Worm (Caenorhabditis elegans) whole organism, young adult: ENCODE results near the gene snr-5.

Source experiments
- B0035.1 ChIP-seq: sonication (generic microtip); optimal IDR thresholded peaks from 2 replicates; lab custom pipeline; 2016; ENCODE audit warnings: missing genetic modification characterization, mild to moderate bottlenecking, missing compliant biosample characterization, missing genotype, missing genetic modification reagents
- B0261.1 ChIP-seq: sonication (generic microtip); optimal IDR thresholded peaks from 2 replicates; lab custom pipeline; 2016; ENCODE audit warnings: mild to moderate bottlenecking, missing genetic modification characterization, moderate library complexity, missing compliant biosample characterization
- C17E4.6 ChIP-seq: fragments of 200-800 bp; sonication (Bioruptor generic); IDR thresholded peaks from 2 replicates; pipeline ENCODE4 v1.3.6; 2022; ENCODE audit warnings: missing genetic modification reagents, missing genetic modification characterization, missing compliant biosample characterization
- D2030.7 ChIP-seq: fragments of 200-800 bp; sonication (Bioruptor generic); IDR thresholded peaks from 2 replicates; pipeline ENCODE4 v1.3.6; 2022; ENCODE audit warnings: missing genetic modification reagents, missing genetic modification characterization, missing compliant biosample characterization
- F23B12.7 ChIP-seq: sonication (generic microtip); optimal IDR thresholded peaks from 2 replicates; lab custom pipeline; 2017; ENCODE audit warnings: missing genetic modification characterization, mild to moderate bottlenecking, missing compliant biosample characterization, antibody characterized with exemption, moderate library complexity; ENCODE audit not compliant: insufficient read depth
- F52B5.7 ChIP-seq: sonication (generic microtip); optimal IDR thresholded peaks from 2 replicates; lab custom pipeline; 2016; ENCODE audit warnings: mild to moderate bottlenecking, missing genetic modification characterization, missing compliant biosample characterization
- F57A8.1 ChIP-seq: fragments of 200-800 bp; sonication (Bioruptor generic); optimal IDR thresholded peaks from 2 replicates; lab custom pipeline; 2018; ENCODE audit warnings: mild to moderate bottlenecking, missing genetic modification characterization, moderate library complexity, missing compliant biosample characterization
- F57C9.4 ChIP-seq: sonication (generic microtip); optimal IDR thresholded peaks from 2 replicates; lab custom pipeline; 2017; ENCODE audit warnings: mild to moderate bottlenecking, missing genetic modification characterization, missing compliant biosample characterization
- K12H6.12 ChIP-seq: fragments of 200-800 bp; sonication (Bioruptor generic); optimal IDR thresholded peaks from 2 replicates; lab custom pipeline; 2018; ENCODE audit warnings: mild to moderate bottlenecking, missing genetic modification characterization, missing compliant biosample characterization
- T26A5.8 ChIP-seq: sonication (generic microtip); optimal IDR thresholded peaks from 2 replicates; lab custom pipeline; 2016; ENCODE audit warnings: missing genetic modification characterization, missing compliant biosample characterization
- akir-1 ChIP-seq: fragments of 200-800 bp; sonication (Bioruptor generic); optimal IDR thresholded peaks from 2 replicates; lab custom pipeline; 2018; ENCODE audit warnings: mild to moderate bottlenecking, missing genetic modification characterization, moderate library complexity, missing compliant biosample characterization
- attf-5 ChIP-seq: fragments of 200-800 bp; sonication (Bioruptor generic); optimal IDR thresholded peaks from 2 replicates; lab custom pipeline; 2018; ENCODE audit warnings: mild to moderate bottlenecking, missing genetic modification characterization, missing compliant biosample characterization
- cebp-1 ChIP-seq, 2 experiments: fragments of 200-800 bp in 1 of 2; sonication (Bioruptor generic) in 1 of 2; sonication (generic microtip) in 1 of 2; IDR thresholded peaks in 1 of 2; optimal IDR thresholded peaks in 1 of 2; 2 replicates each; pipeline versions ENCODE4 v1.3.6 to Lab custom; 2017 to 2022; ENCODE audit warnings: missing compliant biosample characterization in 2 of 2, missing genetic modification characterization in 2 of 2, mild to moderate bottlenecking in 1 of 2, missing genetic modification reagents in 1 of 2, moderate library complexity in 1 of 2
- cebp-2 ChIP-seq: fragments of 200-800 bp; sonication (Bioruptor generic); IDR thresholded peaks from 2 replicates; pipeline ENCODE4 v1.3.6; 2022; ENCODE audit warnings: missing genetic modification characterization, missing compliant biosample characterization
- ceh-91 ChIP-seq: fragments of 200-800 bp; sonication (Bioruptor generic); IDR thresholded peaks from 2 replicates; pipeline ENCODE4 v1.3.6; 2022; ENCODE audit warnings: missing genetic modification reagents, missing genetic modification characterization, missing compliant biosample characterization
- dox-1 ChIP-seq: fragments of 200-800 bp; sonication (Bioruptor generic); IDR thresholded peaks from 2 replicates; pipeline ENCODE4 v1.3.6; 2022; ENCODE audit warnings: missing genetic modification reagents, missing genetic modification characterization, missing compliant biosample characterization
- egl-44 ChIP-seq: fragments of 200-800 bp; sonication (Bioruptor generic); IDR thresholded peaks from 2 replicates; pipeline ENCODE4 v1.3.6; 2022; ENCODE audit warnings: missing genetic modification reagents, missing genetic modification characterization, missing compliant biosample characterization
- egrh-3 ChIP-seq: fragments of 200-800 bp; sonication (Bioruptor generic); IDR thresholded peaks from 2 replicates; pipeline ENCODE4 v1.3.6; 2022; ENCODE audit warnings: missing genetic modification reagents, missing genetic modification characterization, missing compliant biosample characterization
- ets-4 ChIP-seq: fragments of 200-800 bp; sonication (Bioruptor generic); optimal IDR thresholded peaks from 2 replicates; lab custom pipeline; 2018; ENCODE audit warnings: mild to moderate bottlenecking, missing genetic modification characterization, missing compliant biosample characterization
- let-526 ChIP-seq: fragments of 200-800 bp; sonication (Bioruptor generic); IDR thresholded peaks from 2 replicates; pipeline ENCODE4 v1.3.6; 2022; ENCODE audit warnings: missing genetic modification reagents, missing genetic modification characterization, missing compliant biosample characterization
- lsy-27 ChIP-seq: sonication (generic microtip); optimal IDR thresholded peaks from 2 replicates; lab custom pipeline; 2017; ENCODE audit warnings: missing genetic modification characterization, mild to moderate bottlenecking, missing compliant biosample characterization, antibody characterized with exemption, missing genotype, borderline replicate concordance; ENCODE audit not compliant: insufficient read depth
- madf-10 ChIP-seq: sonication (generic microtip); optimal IDR thresholded peaks from 2 replicates; lab custom pipeline; 2016; ENCODE audit warnings: mild to moderate bottlenecking, missing genetic modification characterization, missing compliant biosample characterization
- madf-6 ChIP-seq: fragments of 200-800 bp; sonication (Bioruptor generic); IDR thresholded peaks from 2 replicates; pipeline ENCODE4 v1.3.6; 2022; ENCODE audit warnings: missing genetic modification reagents, missing genetic modification characterization, missing compliant biosample characterization
- mel-28 ChIP-seq: sonication (generic microtip); optimal IDR thresholded peaks from 2 replicates; lab custom pipeline; 2016; ENCODE audit warnings: borderline replicate concordance, mild to moderate bottlenecking, missing genetic modification characterization, missing compliant biosample characterization
- mxl-1 ChIP-seq: sonication (generic microtip); optimal IDR thresholded peaks from 2 replicates; lab custom pipeline; 2016; ENCODE audit warnings: missing genetic modification characterization, missing compliant biosample characterization
- nfya-2 ChIP-seq: fragments of 200-800 bp; sonication (Bioruptor generic); IDR thresholded peaks from 2 replicates; pipeline ENCODE4 v1.3.6; 2022; ENCODE audit warnings: missing genetic modification reagents, missing genetic modification characterization, missing compliant biosample characterization
- nhr-80 ChIP-seq: sonication (generic microtip); optimal IDR thresholded peaks from 2 replicates; lab custom pipeline; 2016; ENCODE audit warnings: missing genetic modification characterization, missing compliant biosample characterization
- rcor-1 ChIP-seq: fragments of 200-800 bp; sonication (Bioruptor generic); IDR thresholded peaks from 2 replicates; pipeline ENCODE4 v1.3.6; 2022; ENCODE audit warnings: missing genetic modification reagents, missing genetic modification characterization, missing compliant biosample characterization
- rpc-1 ChIP-seq, 2 experiments: fragments of 150-350 bp in 1 of 2; sonication (generic microtip) in 1 of 2; optimal IDR thresholded peaks; 2 replicates each; lab custom pipeline; 2014 to 2018; ENCODE audit warnings: missing biosample characterization in 1 of 2, missing genetic modification characterization in 1 of 2, missing genetic modification reagents in 1 of 2, missing genotype in 1 of 2
- sdz-38 ChIP-seq: sonication (generic microtip); optimal IDR thresholded peaks from 2 replicates; lab custom pipeline; 2016; ENCODE audit warnings: missing genotype, missing genetic modification characterization, missing compliant biosample characterization
- snpc-1.1 ChIP-seq: sonication (generic microtip); optimal IDR thresholded peaks from 2 replicates; lab custom pipeline; 2017; ENCODE audit warnings: missing genetic modification characterization, mild to moderate bottlenecking, missing compliant biosample characterization, antibody characterized with exemption, moderate library complexity, missing genotype, missing genetic modification reagents; ENCODE audit not compliant: insufficient read depth
- snpc-3.4 ChIP-seq: sonication (generic microtip); optimal IDR thresholded peaks from 2 replicates; lab custom pipeline; 2017; ENCODE audit warnings: missing genetic modification characterization, mild to moderate bottlenecking, missing compliant biosample characterization, antibody characterized with exemption, moderate library complexity, missing genotype, missing genetic modification reagents
- tbx-9 ChIP-seq: sonication (generic microtip); optimal IDR thresholded peaks from 2 replicates; lab custom pipeline; 2016; ENCODE audit warnings: borderline replicate concordance, missing genetic modification characterization, inconsistent platforms, missing compliant biosample characterization
- tlf-1 ChIP-seq: fragments of 200-800 bp; sonication (Bioruptor generic); optimal IDR thresholded peaks from 2 replicates; lab custom pipeline; 2018; ENCODE audit warnings: mild to moderate bottlenecking, missing genetic modification characterization, missing compliant biosample characterization
- unc-130 ChIP-seq: sonication (generic microtip); optimal IDR thresholded peaks from 2 replicates; lab custom pipeline; 2016; ENCODE audit warnings: missing genetic modification reagents, missing genetic modification characterization, missing compliant biosample characterization
- zfh-2 ChIP-seq: fragments of 200-800 bp; sonication (Bioruptor generic); conservative IDR thresholded peaks from 2 replicates; pipeline ENCODE4 v1.3.6; 2022; ENCODE audit warnings: missing genetic modification reagents, missing genetic modification characterization, missing compliant biosample characterization
- ztf-18 ChIP-seq: sonication (generic microtip); optimal IDR thresholded peaks from 2 replicates; lab custom pipeline; 2016; ENCODE audit warnings: missing genotype, mild to moderate bottlenecking, missing genetic modification characterization, missing compliant biosample characterization
- ztf-22 ChIP-seq: fragments of 200-800 bp; sonication (Bioruptor generic); optimal IDR thresholded peaks from 2 replicates; lab custom pipeline; 2018; ENCODE audit warnings: mild to moderate bottlenecking, missing genetic modification characterization, moderate library complexity, missing compliant biosample characterization
- ztf-26 ChIP-seq: sonication (generic microtip); optimal IDR thresholded peaks from 2 replicates; lab custom pipeline; 2017; ENCODE audit warnings: missing genetic modification characterization, missing compliant biosample characterization
- ztf-28 ChIP-seq: fragments of 200-800 bp; sonication (Bioruptor generic); IDR thresholded peaks from 2 replicates; pipeline ENCODE4 v1.3.6; 2022; ENCODE audit warnings: missing genetic modification reagents, missing genetic modification characterization, missing compliant biosample characterization
- ztf-3 ChIP-seq: fragments of 200-800 bp; sonication (Bioruptor generic); optimal IDR thresholded peaks from 2 replicates; lab custom pipeline; 2018; ENCODE audit warnings: mild to moderate bottlenecking, missing genetic modification characterization, missing compliant biosample characterization

The snr-5 gene

ce11 chrIII:7838907-7839642 lies 22.8 kb upstream of the snr-5 start, which contains the start of gene ceh-23:
TSS of gene ceh-23 (plus strand) at chrIII:7839592.
- TF ChIP-seq dox-1, result no peak
- TF ChIP-seq mxl-1 (tag; lab: Kevin White, UChicago), result no peak
- no peak for TF ChIP-seq cebp-2
- TF ChIP-seq sdz-38 (tag; lab: Kevin White, UChicago), result no peak
- no peak for TF ChIP-seq B0035.1

- TF ChIP-seq F23B12.7 (tag; lab: Kevin White, UChicago) (no peak), zfh-2 (GFP tag; lab: Robert Waterston, UW) (no peak), lsy-27 (no peak), rcor-1 (GFP tag; lab: Robert Waterston, UW) (no peak), ceh-91 (no peak), let-526 (GFP tag; lab: Robert Waterston, UW) (no peak), egrh-3 (no peak)
Measured at ce11 chrIII:7843536-7843935, 18.3 kb upstream of the snr-5 start, which contains the start of gene ZK652.8. TSS of gene ZK652.8 (minus strand) at chrIII:7843636.

- TF ChIP-seq cebp-1 (GFP tag; IDR thresholded peaks at IDR 0.05; lab: Robert Waterston, UW) (no peak), cebp-1 (tag; optimal IDR thresholded peaks at IDR 0.05; lab: Kevin White, UChicago) (no peak), F57A8.1 (no peak), snpc-1.1 (no peak), attf-5 (GFP tag; lab: Kevin White, UChicago) (no peak), C17E4.6 (GFP tag; lab: Robert Waterston, UW) (no peak)
Measured at ce11 chrIII:7848173-7848572, 13.7 kb upstream of the snr-5 start.

ce11 chrIII:7854494-7855184 lies 7.2 kb upstream of the snr-5 start, which contains the start of gene rpl-35:
TSS of gene rpl-35 (plus strand) at chrIII:7855134.
- peak; percentile 99 for TF ChIP-seq ztf-28 (GFP tag; lab: Robert Waterston, UW)
- TF ChIP-seq F57C9.4 (tag; lab: Kevin White, UChicago), result peak; percentile 84
- peak; percentile 98 for TF ChIP-seq snpc-3.4 (tag; lab: Kevin White, UChicago)
- TF ChIP-seq egl-44 (GFP tag; lab: Robert Waterston, UW), result peak; percentile 99
- peak; percentile 99 for TF ChIP-seq D2030.7 (GFP tag; lab: Robert Waterston, UW)
- peak; percentile 86 for TF ChIP-seq mel-28
- peak; percentile 99 for TF ChIP-seq madf-6 (GFP tag; lab: Robert Waterston, UW)
- TF ChIP-seq F23B12.7 (tag; lab: Kevin White, UChicago), result peak; percentile 99
- TF ChIP-seq tbx-9 (tag; lab: Kevin White, UChicago), result peak; percentile 48
- peak; percentile 98 for TF ChIP-seq unc-130 (GFP tag; lab: Kevin White, UChicago)
- peak; percentile 92 for TF ChIP-seq ztf-18 (tag; lab: Kevin White, UChicago)
- peak; percentile 57 for TF ChIP-seq B0261.1 (tag; lab: Kevin White, UChicago)
- TF ChIP-seq tlf-1 (GFP tag; lab: Kevin White, UChicago), result peak; percentile 100
- TF ChIP-seq T26A5.8 (tag; lab: Kevin White, UChicago), result peak; percentile 85
- peak; percentile 98 for TF ChIP-seq nhr-80 (tag; lab: Kevin White, UChicago)
- peak; percentile 99 for TF ChIP-seq F52B5.7 (tag; lab: Kevin White, UChicago)
- peak; percentile 45 for TF ChIP-seq rpc-1 (optimal IDR thresholded peaks at IDR 0.05; lab: Kevin White, UChicago)
- TF ChIP-seq rpc-1 (tag; optimal IDR thresholded peaks at IDR 0.05; lab: Kevin White, UChicago), result peak; percentile 21
- peak; percentile 99 for TF ChIP-seq K12H6.12 (tag; lab: Kevin White, UChicago)
- TF ChIP-seq ztf-3, result peak; percentile 93
- peak; percentile 88 for TF ChIP-seq akir-1
- peak; percentile 96 for TF ChIP-seq ztf-22 (GFP tag; lab: Kevin White, UChicago)
- TF ChIP-seq egrh-3, result peak; percentile 85
- peak; percentile 96 for TF ChIP-seq nfya-2
- peak; percentile 98 for TF ChIP-seq ztf-26 (tag; lab: Kevin White, UChicago)
- TF ChIP-seq madf-10, result peak; percentile 97
- TF ChIP-seq ets-4 (GFP tag; lab: Kevin White, UChicago), result peak; percentile 99
